Worm (Caenorhabditis elegans) whole organism, mixed stage, embryonic: ENCODE data around the gene msa-1.

Experiments
- bed-3 ChIP-seq: fragments of 200-800 bp; sonication (Bioruptor generic); optimal IDR thresholded peaks from 3 replicates; lab custom pipeline; 2018; ENCODE audit warnings: mild to moderate bottlenecking, missing genetic modification characterization, moderate library complexity, missing compliant biosample characterization
- blmp-1 ChIP-seq: fragments of 150-350 bp; optimal IDR thresholded peaks from 2 replicates; lab custom pipeline; 2014; ENCODE audit warnings: missing biosample characterization, missing genetic modification characterization
- ceh-39 ChIP-seq: fragments of 150-350 bp; optimal IDR thresholded peaks from 2 replicates; lab custom pipeline; 2014; ENCODE audit warnings: missing biosample characterization, missing genetic modification characterization
- ceh-43 ChIP-seq: fragments of 200-800 bp; sonication (Bioruptor generic); optimal IDR thresholded peaks from 2 replicates; lab custom pipeline; 2018; ENCODE audit warnings: mild to moderate bottlenecking, missing genetic modification characterization, moderate library complexity, missing compliant biosample characterization
- ceh-83 ChIP-seq: fragments of 200-800 bp; sonication (Bioruptor generic); optimal IDR thresholded peaks from 2 replicates; lab custom pipeline; 2018; ENCODE audit warnings: mild to moderate bottlenecking, missing genetic modification characterization, missing compliant biosample characterization
- cnd-1 ChIP-seq: fragments of 200-800 bp; sonication (Bioruptor generic); optimal IDR thresholded peaks from 2 replicates; lab custom pipeline; 2018; ENCODE audit warnings: mild to moderate bottlenecking, missing genetic modification characterization, missing compliant biosample characterization
- drap-1 ChIP-seq: fragments of 200-800 bp; sonication (Bioruptor generic); optimal IDR thresholded peaks from 3 replicates; lab custom pipeline; 2018; ENCODE audit warnings: mild to moderate bottlenecking, missing genetic modification characterization, missing compliant biosample characterization
- elt-1 ChIP-seq: sonication (generic microtip); optimal IDR thresholded peaks from 2 replicates; lab custom pipeline; 2017; ENCODE audit warnings: missing genetic modification characterization, mild to moderate bottlenecking, missing compliant biosample characterization, antibody characterized with exemption, moderate library complexity, borderline replicate concordance; ENCODE audit not compliant: insufficient read depth
- elt-3 ChIP-seq: fragments of 150-350 bp; optimal IDR thresholded peaks from 2 replicates; lab custom pipeline; 2014; ENCODE audit warnings: missing biosample characterization, missing genetic modification characterization
- ham-2 ChIP-seq: fragments of 200-800 bp; sonication (Bioruptor generic); optimal IDR thresholded peaks from 2 replicates; lab custom pipeline; 2018; ENCODE audit warnings: mild to moderate bottlenecking, missing genetic modification characterization, missing compliant biosample characterization
- hlh-1 ChIP-seq: fragments of 150-350 bp; optimal IDR thresholded peaks from 2 replicates; lab custom pipeline; 2014; ENCODE audit warnings: missing biosample characterization, missing genetic modification reagents, missing genetic modification characterization
- lin-32 ChIP-seq: fragments of 200-800 bp; sonication (Bioruptor generic); optimal IDR thresholded peaks from 2 replicates; lab custom pipeline; 2018; ENCODE audit warnings: mild to moderate bottlenecking, missing genetic modification characterization, missing compliant biosample characterization
- mab-5 ChIP-seq: fragments of 150-350 bp; optimal IDR thresholded peaks from 2 replicates; lab custom pipeline; 2014; ENCODE audit warnings: missing biosample characterization, missing genetic modification characterization
- mep-1 ChIP-seq: fragments of 150-350 bp; optimal IDR thresholded peaks from 2 replicates; lab custom pipeline; 2017; ENCODE audit warnings: missing biosample characterization, missing genetic modification reagents, missing genetic modification characterization, inconsistent platforms
- mls-2 ChIP-seq: sonication (generic microtip); optimal IDR thresholded peaks from 2 replicates; lab custom pipeline; 2016; ENCODE audit warnings: mild to moderate bottlenecking, missing genetic modification characterization, moderate library complexity, missing compliant biosample characterization
- nhr-12 ChIP-seq: fragments of 150-350 bp; optimal IDR thresholded peaks from 2 replicates; lab custom pipeline; 2014; ENCODE audit warnings: missing biosample characterization, missing genetic modification characterization
- nhr-2 ChIP-seq: fragments of 150-350 bp; optimal IDR thresholded peaks from 2 replicates; lab custom pipeline; 2014; ENCODE audit warnings: missing biosample characterization, missing genetic modification characterization
- nhr-237 ChIP-seq: fragments of 150-350 bp; optimal IDR thresholded peaks from 2 replicates; lab custom pipeline; 2014; ENCODE audit warnings: missing biosample characterization, missing genetic modification characterization
- nhr-28 ChIP-seq: fragments of 150-350 bp; optimal IDR thresholded peaks from 2 replicates; lab custom pipeline; 2014; ENCODE audit warnings: missing biosample characterization, missing genetic modification characterization
- nhr-76 ChIP-seq: sonication (generic microtip); optimal IDR thresholded peaks from 2 replicates; lab custom pipeline; 2017; ENCODE audit warnings: missing biosample characterization, missing genetic modification characterization
- pha-4 ChIP-seq: fragments of 150-350 bp; optimal IDR thresholded peaks from 2 replicates; lab custom pipeline; 2018; ENCODE audit warnings: missing biosample characterization, missing genetic modification reagents, missing genetic modification characterization
- sem-2 ChIP-seq: fragments of 200-800 bp; sonication (Bioruptor generic); optimal IDR thresholded peaks from 2 replicates; lab custom pipeline; 2018; ENCODE audit warnings: mild to moderate bottlenecking, missing genetic modification characterization, missing compliant biosample characterization
- snpc-4 ChIP-seq: fragments of 150-350 bp; optimal IDR thresholded peaks from 2 replicates; lab custom pipeline; 2014; ENCODE audit warnings: missing biosample characterization, missing genetic modification characterization
- sptf-1 ChIP-seq: sonication (generic microtip); optimal IDR thresholded peaks from 2 replicates; lab custom pipeline; 2017; ENCODE audit warnings: mild to moderate bottlenecking, missing genetic modification characterization, moderate library complexity, missing compliant biosample characterization
- tbx-8 ChIP-seq: fragments of 200-800 bp; sonication (Bioruptor generic); optimal IDR thresholded peaks from 2 replicates; lab custom pipeline; 2018; ENCODE audit warnings: mild to moderate bottlenecking, missing genetic modification characterization, moderate library complexity, missing compliant biosample characterization
- unc-120 ChIP-seq: sonication (generic microtip); optimal IDR thresholded peaks from 2 replicates; lab custom pipeline; 2017; ENCODE audit warnings: missing genetic modification characterization, missing compliant biosample characterization; ENCODE audit not compliant: poor library complexity, severe bottlenecking
- unc-39 ChIP-seq: fragments of 150-350 bp; optimal IDR thresholded peaks from 2 replicates; lab custom pipeline; 2014; ENCODE audit warnings: missing biosample characterization, missing genetic modification characterization
- unc-62 ChIP-seq: fragments of 150-350 bp; optimal IDR thresholded peaks from 2 replicates; lab custom pipeline; 2014; ENCODE audit warnings: missing biosample characterization, missing genetic modification reagents, missing genetic modification characterization
- zip-8 ChIP-seq: fragments of 150-350 bp; optimal IDR thresholded peaks from 2 replicates; lab custom pipeline; 2014; ENCODE audit warnings: missing biosample characterization, missing genetic modification characterization
- ztf-11 ChIP-seq: fragments of 150-350 bp; optimal IDR thresholded peaks from 2 replicates; lab custom pipeline; 2014; ENCODE audit warnings: missing biosample characterization, missing genetic modification characterization

msa-1 gene

ce11 chrIV:9051510-9052175 is 36.8 kb upstream of the msa-1 start:
- TF ChIP-seq ztf-11 (tag; lab: Kevin White, UChicago) (no peak), blmp-1 (no peak), cnd-1 (tag; lab: Kevin White, UChicago) (no peak), ham-2 (no peak), nhr-28 (no peak), ceh-39 (tag; lab: Kevin White, UChicago) (no peak), unc-120 (tag; lab: Kevin White, UChicago) (no peak), drap-1 (GFP tag; lab: Kevin White, UChicago) (no peak), nhr-2 (no peak), mab-5 (no peak), pha-4 (tag; lab: Kevin White, UChicago) (no peak), nhr-12 (no peak), hlh-1 (tag; lab: Kevin White, UChicago) (no peak), sem-2 (GFP tag; lab: Kevin White, UChicago) (no peak), snpc-4 (no peak), sptf-1 (tag; lab: Kevin White, UChicago) (no peak), ceh-83 (GFP tag; lab: Kevin White, UChicago) (no peak), elt-3 (no peak)
- TF ChIP-seq, all 35 proteins: peak for 0

- TF ChIP-seq snpc-4 (no peak), nhr-237 (tag; lab: Kevin White, UChicago) (no peak), nhr-2 (no peak), drap-1 (GFP tag; lab: Kevin White, UChicago) (no peak), pha-4 (tag; lab: Kevin White, UChicago) (no peak), bed-3 (GFP tag; lab: Kevin White, UChicago) (no peak), mls-2 (tag; lab: Kevin White, UChicago) (no peak), lin-32 (GFP tag; lab: Kevin White, UChicago) (no peak), mep-1 (no peak), unc-62 (no peak), elt-1 (tag; lab: Kevin White, UChicago) (no peak), unc-39 (tag; lab: Kevin White, UChicago) (no peak), nhr-76 (tag; lab: Kevin White, UChicago) (no peak), sem-2 (GFP tag; lab: Kevin White, UChicago) (no peak), mab-5 (no peak), elt-3 (no peak), ceh-43 (GFP tag; lab: Kevin White, UChicago) (no peak), blmp-1 (no peak), nhr-12 (no peak)
These were observed 35.0 kb upstream of the msa-1 start for ce11 chrIV:9053403-9053802.

ce11 chrIV:9063518-9063917 is 24.9 kb upstream of the msa-1 start:
- TF ChIP-seq nhr-237 (tag; lab: Kevin White, UChicago) (no peak), sem-2 (GFP tag; lab: Kevin White, UChicago) (no peak), unc-39 (tag; lab: Kevin White, UChicago) (no peak), ceh-39 (tag; lab: Kevin White, UChicago) (no peak), tbx-8 (GFP tag; lab: Kevin White, UChicago) (no peak), nhr-2 (no peak), ceh-83 (GFP tag; lab: Kevin White, UChicago) (no peak), nhr-76 (tag; lab: Kevin White, UChicago) (no peak), mep-1 (no peak), cnd-1 (tag; lab: Kevin White, UChicago) (no peak), ztf-11 (tag; lab: Kevin White, UChicago) (no peak), drap-1 (GFP tag; lab: Kevin White, UChicago) (no peak)

- peak; percentile 58 for TF ChIP-seq zip-8 (tag; lab: Kevin White, UChicago)
These were observed 20.9 kb upstream of the msa-1 start for ce11 chrIV:9067277-9068197.
